Fruit fly (Drosophila melanogaster) whole organism, embryonic: ENCODE data around the gene sif.

Experiments
- Ada2b ChIP-seq: fragments of 200-800 bp; sonication (Bioruptor generic); IDR thresholded peaks from 2 replicates; pipeline ENCODE4 v1.3.6; 2022; ENCODE audit warnings: missing biosample characterization, missing genetic modification characterization
- Awh ChIP-seq: fragments of 200-800 bp; sonication (Bioruptor generic); IDR thresholded peaks from 2 replicates; pipeline ENCODE4, ENCODE4 v1.3.6; 2022; ENCODE audit warnings: missing biosample characterization, missing genetic modification characterization
- CG11696 ChIP-seq: fragments of 200-800 bp; sonication (Bioruptor generic); IDR thresholded peaks from 2 replicates; pipeline ENCODE4 v1.3.6; 2022; ENCODE audit warnings: missing biosample characterization, missing genetic modification characterization
- CG12219 ChIP-seq: fragments of 200-800 bp; sonication (Bioruptor generic); optimal IDR thresholded peaks from 3 replicates; lab custom pipeline; 2018; ENCODE audit warnings: missing biosample characterization, mild to moderate bottlenecking, missing genetic modification characterization
- CG13624 ChIP-seq: fragments of 200-800 bp; sonication (Bioruptor generic); optimal IDR thresholded peaks from 2 replicates; lab custom pipeline; 2016; ENCODE audit warnings: missing biosample characterization, missing genetic modification characterization
- CG14860 ChIP-seq: fragments of 200-800 bp; sonication (Bioruptor generic); IDR thresholded peaks from 3 replicates; pipeline ENCODE4 v1.3.6; 2022; ENCODE audit warnings: missing biosample characterization, missing genetic modification characterization; ENCODE audit not compliant: partially characterized antibody
- CG1832 ChIP-seq: fragments of 200-800 bp; sonication (Bioruptor generic); optimal IDR thresholded peaks from 2 replicates; lab custom pipeline; 2017; ENCODE audit warnings: missing biosample characterization, mild to moderate bottlenecking, missing genetic modification characterization, inconsistent platforms
- CG18599 ChIP-seq: fragments of 200-800 bp; sonication (Bioruptor generic); optimal IDR thresholded peaks from 3 replicates; lab custom pipeline; 2017; ENCODE audit warnings: missing biosample characterization, missing genetic modification characterization, mild to moderate bottlenecking, moderate library complexity, missing genetic modification reagents
- CG3163 ChIP-seq: fragments of 200-800 bp; sonication (Bioruptor generic); optimal IDR thresholded peaks from 3 replicates; lab custom pipeline; 2016; ENCODE audit warnings: missing biosample characterization, missing genetic modification characterization
- CG32532 ChIP-seq: fragments of 200-800 bp; sonication (Bioruptor generic); IDR thresholded peaks from 2 replicates; pipeline ENCODE4 v1.3.6; 2022; ENCODE audit warnings: missing biosample characterization, missing genetic modification characterization
- CG3407 ChIP-seq: fragments of 200-800 bp; sonication (Bioruptor generic); optimal IDR thresholded peaks from 2 replicates; lab custom pipeline; 2018; ENCODE audit warnings: missing biosample characterization, mild to moderate bottlenecking, missing genetic modification characterization
- CG3838 ChIP-seq: fragments of 200-800 bp; sonication (Bioruptor generic); optimal IDR thresholded peaks from 3 replicates; lab custom pipeline; 2016; ENCODE audit warnings: missing biosample characterization, missing genetic modification characterization
- CG6175 ChIP-seq: fragments of 200-800 bp; sonication (Bioruptor generic); IDR thresholded peaks from 3 replicates; pipeline ENCODE4 v1.3.6; 2022; ENCODE audit warnings: missing biosample characterization, missing genetic modification characterization
- CG6654 ChIP-seq: fragments of 200-800 bp; sonication (Bioruptor generic); optimal IDR thresholded peaks from 2 replicates; lab custom pipeline; 2017; ENCODE audit warnings: missing biosample characterization, mild to moderate bottlenecking, missing genetic modification characterization
- CG7556 ChIP-seq: fragments of 200-800 bp; sonication (Bioruptor generic); optimal IDR thresholded peaks from 2 replicates; lab custom pipeline; 2017; ENCODE audit warnings: missing biosample characterization, mild to moderate bottlenecking, missing genetic modification characterization
- CG7786 ChIP-seq: fragments of 200-800 bp; sonication (Bioruptor generic); optimal IDR thresholded peaks from 2 replicates; lab custom pipeline; 2016; ENCODE audit warnings: missing biosample characterization, missing genetic modification characterization
- CG7963 ChIP-seq: fragments of 200-800 bp; sonication (Bioruptor generic); IDR thresholded peaks from 3 replicates; pipeline ENCODE4 v1.3.6; 2022; ENCODE audit warnings: missing biosample characterization, missing genetic modification characterization; ENCODE audit not compliant: partially characterized antibody
- CG8290 ChIP-seq, 3 experiments: fragments of 200-800 bp; sonication (Bioruptor generic); optimal IDR thresholded peaks; 2 replicates each; lab custom pipeline; 2016 to 2019; ENCODE audit warnings: missing biosample characterization in 3 of 3, missing genetic modification characterization in 3 of 3, mild to moderate bottlenecking in 2 of 3, moderate library complexity in 1 of 3
- CkIIα-i1 ChIP-seq: fragments of 200-800 bp; sonication (Bioruptor generic); IDR thresholded peaks from 2 replicates; pipeline ENCODE4 v1.3.6; 2022; ENCODE audit warnings: missing biosample characterization, missing genetic modification characterization
- Deaf1 ChIP-seq: fragments of 200-800 bp; optimal IDR thresholded peaks from 3 replicates; lab custom pipeline; 2019; ENCODE audit warnings: missing biosample characterization, mild to moderate bottlenecking, missing genetic modification characterization, moderate library complexity
- Drgx ChIP-seq: fragments of 200-800 bp; sonication (Bioruptor generic); IDR thresholded peaks from 2 replicates; pipeline ENCODE4 v1.3.6; 2022; ENCODE audit warnings: missing biosample characterization, missing genetic modification characterization
- Ets65A ChIP-seq: fragments of 200-800 bp; sonication (Bioruptor generic); peaks from one replicate; lab custom pipeline; 2016; ENCODE audit warnings: missing biosample characterization, missing genetic modification characterization
- H15 ChIP-seq: fragments of 200-800 bp; sonication (Bioruptor generic); IDR thresholded peaks from 3 replicates; pipeline ENCODE4 v1.3.6; 2022; ENCODE audit warnings: missing biosample characterization, missing genetic modification characterization
- Hey ChIP-seq: fragments of 200-800 bp; sonication (Bioruptor generic); optimal IDR thresholded peaks from 3 replicates; lab custom pipeline; 2018; ENCODE audit warnings: missing biosample characterization, mild to moderate bottlenecking, missing genetic modification characterization
- NK7.1 ChIP-seq: fragments of 200-800 bp; sonication (Bioruptor generic); optimal IDR thresholded peaks from 3 replicates; lab custom pipeline; 2016; ENCODE audit warnings: missing biosample characterization, missing genetic modification characterization
- Poxn ChIP-seq: fragments of 200-800 bp; sonication (Bioruptor generic); IDR thresholded peaks from 2 replicates; pipeline ENCODE4 v1.3.6; 2022; ENCODE audit warnings: missing biosample characterization, missing genetic modification characterization
- abd-A ChIP-seq: fragments of 200-800 bp; sonication (Bioruptor generic); optimal IDR thresholded peaks from 3 replicates; lab custom pipeline; 2019; ENCODE audit warnings: missing biosample characterization, mild to moderate bottlenecking, missing genetic modification characterization, moderate library complexity
- ash1 ChIP-seq: fragments of 200-800 bp; sonication (Bioruptor generic); optimal IDR thresholded peaks from 2 replicates; lab custom pipeline; 2018; ENCODE audit warnings: missing biosample characterization, mild to moderate bottlenecking, missing genetic modification characterization
- cas ChIP-seq: fragments of 200-800 bp; sonication (Bioruptor generic); IDR thresholded peaks from 2 replicates; pipeline ENCODE4 v1.3.6; 2022; ENCODE audit warnings: missing biosample characterization, missing genetic modification characterization
- disco-r ChIP-seq: fragments of 200-800 bp; sonication (Bioruptor generic); optimal IDR thresholded peaks from 2 replicates; lab custom pipeline; 2016; ENCODE audit warnings: missing biosample characterization, missing genetic modification characterization
- jigr1 ChIP-seq: fragments of 200-800 bp; sonication (Bioruptor generic); IDR thresholded peaks from 3 replicates; pipeline ENCODE4 v1.3.6; 2022; ENCODE audit warnings: missing biosample characterization, missing genetic modification characterization
- knrl ChIP-seq: fragments of 200-800 bp; sonication (Bioruptor generic); IDR thresholded peaks from 3 replicates; pipeline ENCODE4 v1.3.6; 2022; ENCODE audit warnings: missing biosample characterization, missing genetic modification characterization; ENCODE audit not compliant: partially characterized antibody
- lilli ChIP-seq: fragments of 200-800 bp; sonication (Bioruptor generic); optimal IDR thresholded peaks from 3 replicates; lab custom pipeline; 2016; ENCODE audit warnings: missing biosample characterization, missing genetic modification characterization
- luna ChIP-seq: fragments of 200-800 bp; sonication (Bioruptor generic); optimal IDR thresholded peaks from 2 replicates; lab custom pipeline; 2016; ENCODE audit warnings: missing biosample characterization, missing genetic modification characterization
- nom ChIP-seq: fragments of 200-800 bp; sonication (Bioruptor generic); optimal IDR thresholded peaks from 2 replicates; lab custom pipeline; 2017; ENCODE audit warnings: missing biosample characterization, missing genetic modification characterization, mild to moderate bottlenecking, moderate library complexity, missing genetic modification reagents
- org-1 ChIP-seq: fragments of 200-800 bp; sonication (Bioruptor generic); optimal IDR thresholded peaks from 2 replicates; lab custom pipeline; 2017; ENCODE audit warnings: missing biosample characterization, missing genetic modification characterization
- repo ChIP-seq: fragments of 200-800 bp; sonication (Bioruptor generic); optimal IDR thresholded peaks from 2 replicates; lab custom pipeline; 2016; ENCODE audit warnings: missing biosample characterization, missing genetic modification characterization
- seq ChIP-seq: fragments of 200-800 bp; sonication (Bioruptor generic); IDR thresholded peaks from 2 replicates; pipeline ENCODE4 v1.3.6; 2022; ENCODE audit warnings: missing biosample characterization, missing genetic modification characterization
- sob ChIP-seq: fragments of 200-800 bp; sonication (Bioruptor generic); IDR thresholded peaks from 2 replicates; pipeline ENCODE4 v1.3.6; 2022; ENCODE audit warnings: missing biosample characterization, missing genetic modification characterization
- stc ChIP-seq: fragments of 200-800 bp; sonication (Bioruptor generic); IDR thresholded peaks from 2 replicates; pipeline ENCODE4 v1.3.6; 2022; ENCODE audit warnings: missing biosample characterization, missing genetic modification characterization
- vvl ChIP-seq: fragments of 200-800 bp; sonication (Bioruptor generic); IDR thresholded peaks from 2 replicates; pipeline ENCODE4 v1.3.6; 2022; ENCODE audit warnings: missing biosample characterization, missing genetic modification characterization
- yki ChIP-seq: fragments of >200 bp; optimal IDR thresholded peaks from 3 replicates; lab custom pipeline; 2018

The sif gene

DNA sequence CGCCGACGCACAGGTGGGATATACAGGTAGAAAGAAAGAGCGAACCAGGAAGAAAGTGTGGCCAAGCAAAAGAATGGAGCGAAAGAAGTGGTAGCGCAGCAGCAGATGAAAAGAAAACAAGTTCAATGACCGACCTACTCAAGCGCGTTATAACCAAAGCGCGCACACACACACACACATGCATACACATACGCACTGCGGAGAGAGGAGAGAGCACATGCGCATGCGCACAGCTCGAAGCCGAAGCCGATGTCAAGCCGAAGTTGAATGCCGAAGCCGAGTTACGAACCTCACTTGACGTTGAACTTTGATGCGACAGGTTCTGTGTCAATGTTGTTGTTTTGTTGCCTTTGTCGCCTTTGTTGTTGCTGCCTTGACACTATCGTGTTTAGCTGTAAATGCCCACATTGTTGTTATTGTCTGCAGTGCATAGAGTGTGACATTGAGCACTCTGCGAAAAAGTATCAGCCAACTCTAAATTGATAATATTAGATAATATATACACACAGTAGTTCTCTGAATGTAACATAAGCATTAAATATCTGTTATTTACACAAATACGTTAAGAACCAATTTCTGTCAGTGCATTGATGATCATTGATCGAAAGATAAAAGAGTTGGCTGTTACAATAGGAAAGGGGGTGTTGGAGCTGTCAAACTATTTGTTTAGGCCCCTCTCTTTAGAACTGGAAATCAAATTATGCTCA lies 23.4 kb upstream of the sif start (continued):
- TF ChIP-seq NK7.1 (GFP tag; lab: Kevin White, UChicago): no peak
- TF ChIP-seq CG3407: no peak
- peak; percentile 17; the same call in 1 of the 2 replicates for TF ChIP-seq vvl (GFP tag; lab: Robert Waterston, UW)

DNA sequence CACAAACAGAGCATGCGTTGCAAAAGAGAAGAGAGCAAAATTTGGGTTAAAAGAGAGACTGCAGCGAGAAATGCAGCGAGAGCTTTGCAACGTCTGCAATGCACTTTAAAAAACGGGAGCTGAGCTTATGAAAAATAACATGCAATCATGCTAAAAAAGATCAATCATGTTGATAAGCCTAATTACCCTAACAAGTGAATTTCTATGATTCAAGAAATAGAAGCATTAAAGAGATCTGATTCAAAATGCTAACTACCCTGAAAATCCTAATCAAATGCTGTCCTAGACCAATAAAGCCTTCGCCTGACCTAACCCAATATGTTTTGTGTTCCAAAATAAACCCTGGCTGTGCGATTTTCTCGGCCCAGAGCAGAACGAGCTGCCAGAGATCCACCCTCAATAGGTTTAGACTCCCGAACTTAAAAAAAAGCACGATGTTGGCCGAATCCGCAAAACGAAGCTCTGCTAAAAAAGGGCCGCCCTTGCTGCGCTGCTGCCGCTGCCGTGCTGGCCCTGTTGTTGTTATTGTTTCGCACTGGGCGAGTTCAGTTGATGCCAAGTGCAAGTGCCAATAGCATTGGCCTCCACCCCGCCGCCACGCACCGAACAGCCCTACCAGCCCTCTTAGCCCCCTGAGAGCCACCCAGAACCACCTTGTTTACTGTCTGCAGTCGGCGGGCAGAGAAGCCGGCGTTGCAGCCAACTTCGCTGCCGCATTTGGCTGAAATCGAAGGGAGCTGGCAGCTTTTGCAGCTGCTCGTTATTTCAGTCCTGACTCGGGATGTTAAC lies 22.3 kb upstream of the sif start:
- TF ChIP-seq Drgx (GFP tag; lab: Robert Waterston, UW) (peak; percentile 26; the same call in 1 of the 2 replicates), CkIIα-i1 (GFP tag; lab: Robert Waterston, UW) (no peak), luna (GFP tag; lab: Kevin White, UChicago) (no peak), knrl (GFP tag; lab: Robert Waterston, UW) (no peak), Deaf1 (tag; lab: Kevin White, UChicago) (peak; percentile 5), CG8290 (GFP tag; optimal IDR thresholded peaks at IDR 0.05; lab: Kevin White, UChicago) (no peak), CG8290 (tag; optimal IDR thresholded peaks at IDR 0.05; lab: Kevin White, UChicago) (no peak), cas (GFP tag; lab: Robert Waterston, UW) (no peak), Hey (no peak), abd-A (tag; lab: Kevin White, UChicago) (no peak), CG32532 (GFP tag; lab: Robert Waterston, UW) (no peak), Awh (GFP tag; lab: Robert Waterston, UW) (no peak), CG11696 (GFP tag; lab: Robert Waterston, UW) (no peak), disco-r (no peak)

DNA sequence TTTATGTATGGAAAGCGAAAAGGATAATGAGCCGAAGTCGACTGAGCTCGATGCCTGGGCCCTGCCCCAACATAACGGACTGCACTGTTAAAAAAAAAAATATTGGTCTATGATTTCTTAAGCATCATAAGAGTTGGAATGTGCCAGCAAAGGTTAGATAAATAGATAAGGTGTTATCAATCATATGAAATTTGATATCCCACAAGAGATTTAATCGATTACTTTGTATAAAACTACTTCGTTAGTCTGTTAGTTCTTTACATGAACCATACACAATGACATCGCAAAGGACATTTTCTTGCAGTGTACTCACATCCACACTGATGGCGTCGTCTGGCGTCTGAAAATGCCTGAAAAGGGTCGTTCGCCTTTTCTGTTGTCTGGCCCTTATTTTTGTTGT lies 20.2 kb upstream of the sif start:
- TF ChIP-seq lilli (GFP tag; lab: Kevin White, UChicago) (no peak), CG18599 (GFP tag; lab: Kevin White, UChicago) (peak; percentile 21), Ada2b (GFP tag; lab: Robert Waterston, UW) (no peak), Drgx (GFP tag; lab: Robert Waterston, UW) (0 out of 2 replicates have a peak, but pooled peaks have one; percentile 30)

DNA sequence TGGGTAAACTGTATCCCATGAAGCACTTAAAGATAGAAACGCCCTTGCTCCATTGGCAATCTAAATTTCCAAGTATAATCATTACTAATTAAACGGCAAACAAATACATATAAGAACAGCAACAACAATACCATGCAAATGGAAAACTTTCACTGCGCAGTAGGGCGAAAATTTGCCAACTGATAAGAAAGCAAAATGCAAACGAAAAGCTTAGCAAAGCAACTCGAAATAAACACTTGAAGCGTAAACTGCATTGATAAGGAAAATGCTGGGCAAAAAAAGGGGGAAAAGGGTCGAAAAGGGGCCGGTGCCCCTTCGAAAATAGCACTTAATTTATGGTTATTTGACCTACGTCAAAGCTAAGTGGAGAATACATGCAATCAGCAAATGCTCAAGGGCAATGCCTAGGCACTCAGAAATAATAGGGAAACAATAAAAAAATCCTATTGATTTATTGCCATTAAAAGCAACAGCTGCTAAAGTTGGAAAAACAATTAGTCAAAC lies 19.1 kb upstream of the sif start:
- TF ChIP-seq CG3163 (GFP tag; lab: Kevin White, UChicago): no peak
- no peak for TF ChIP-seq CG3838
- TF ChIP-seq stc: no peak
- no peak for TF ChIP-seq CG32532 (GFP tag; lab: Robert Waterston, UW)
- TF ChIP-seq ash1: no peak

DNA sequence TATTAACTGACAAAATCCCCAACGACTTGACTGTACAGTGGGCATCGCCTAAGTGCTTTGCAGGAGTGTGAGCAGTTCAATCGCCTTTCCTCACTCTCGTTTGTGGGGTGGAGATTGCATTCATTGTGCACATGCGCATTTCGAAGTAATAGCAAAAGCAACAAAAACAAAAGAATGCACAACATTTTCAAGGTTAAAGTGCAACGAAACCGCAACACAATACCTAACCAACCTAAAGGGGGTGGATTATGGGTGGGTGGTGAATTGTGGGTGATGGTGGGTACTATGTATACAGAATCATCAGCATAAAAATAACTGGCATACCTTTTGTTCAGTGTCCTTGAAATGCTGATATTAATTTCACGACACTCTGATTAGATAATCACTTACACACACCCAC lies 18.2 kb upstream of the sif start:
- TF ChIP-seq CkIIα-i1 (GFP tag; lab: Robert Waterston, UW) (no peak), CG7786 (GFP tag; lab: Kevin White, UChicago) (no peak), H15 (0 out of 3 replicates have a peak, but pooled peaks have one; percentile 26), CG12219 (GFP tag; lab: Kevin White, UChicago) (no peak), CG13624 (GFP tag; lab: Kevin White, UChicago) (no peak), repo (GFP tag; lab: Kevin White, UChicago) (no peak), seq (GFP tag; lab: Robert Waterston, UW) (no peak), yki (lab: Kevin White, UChicago) (no peak), CG7963 (GFP tag; lab: Robert Waterston, UW) (no peak), CG1832 (no peak), org-1 (no peak), jigr1 (GFP tag; lab: Robert Waterston, UW) (no peak), CG6175 (GFP tag; lab: Robert Waterston, UW) (no peak), Ets65A (GFP tag; lab: Kevin White, UChicago) (peak; percentile 52), CG7556 (GFP tag; lab: Kevin White, UChicago) (no peak), nom (GFP tag; lab: Kevin White, UChicago) (no peak), Poxn (GFP tag; lab: Robert Waterston, UW) (no peak), sob (GFP tag; lab: Robert Waterston, UW) (no peak), CG6654 (GFP tag; lab: Kevin White, UChicago) (no peak), CG14860 (GFP tag; lab: Robert Waterston, UW) (0 out of 3 replicates have a peak, but pooled peaks have one; percentile 10)
